Fruit fly (Drosophila melanogaster) whole organism: ENCODE data around the gene I-2.

Experiments
- pan ChIP-seq: fragments of >200 bp; optimal IDR thresholded peaks from 2 replicates; lab custom pipeline; 2017
- psq ChIP-seq: fragments of >200 bp; optimal IDR thresholded peaks from 2 replicates; lab custom pipeline; 2017
- usp ChIP-seq: fragments of >200 bp; optimal IDR thresholded peaks from 2 replicates; lab custom pipeline; 2017; ENCODE audit warnings: missing biosample characterization, missing genetic modification characterization, mixed read lengths

DNA sequence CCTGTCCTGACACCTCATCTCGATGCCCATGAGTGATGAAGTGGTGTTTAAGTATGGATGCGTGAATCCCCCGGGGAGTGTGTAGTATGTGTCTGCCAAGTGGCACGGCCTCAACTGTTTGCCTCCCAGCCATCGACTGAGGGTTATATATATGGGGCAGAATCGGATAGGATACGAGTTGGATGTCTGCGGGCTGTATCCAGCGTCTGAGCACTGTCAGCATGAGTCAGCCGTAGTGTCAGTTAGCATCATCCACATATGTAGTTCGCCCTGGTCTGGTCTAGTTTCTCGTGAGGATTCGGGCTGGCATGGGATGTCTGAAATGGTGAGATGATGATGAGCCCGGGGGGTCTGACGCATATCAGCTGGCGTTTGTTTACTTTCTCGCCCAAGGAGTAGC, 34.6 kb downstream of the I-2 start, which contains the start of gene Ilp3:
- TF ChIP-seq usp (GFP tag; lab: Kevin White, UChicago) = no peak
- no peak for TF ChIP-seq psq (lab: Kevin White, UChicago)
- TF ChIP-seq pan (lab: Kevin White, UChicago) = no peak
